Worm (Caenorhabditis elegans): ENCODE results near the gene W08A12.2.

The W08A12.2 gene

DNA sequence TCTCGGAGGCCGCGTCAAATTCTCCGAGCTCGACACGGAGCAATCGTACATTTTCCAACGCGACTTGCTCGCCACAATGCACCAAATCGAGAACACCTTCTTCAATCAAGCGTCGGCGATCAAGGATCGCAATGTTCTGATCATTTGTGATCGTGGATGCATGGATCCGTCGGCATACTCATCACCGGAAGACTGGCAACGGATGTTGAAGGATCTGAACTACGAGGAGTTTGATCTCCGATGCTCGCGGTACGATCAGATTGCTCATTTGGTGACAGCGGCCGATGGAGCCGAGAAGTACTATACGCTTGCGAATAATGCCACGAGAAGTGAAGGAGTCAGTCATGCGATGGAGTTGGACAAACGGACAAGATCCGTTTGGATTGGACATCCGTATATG, 12.8 kb upstream of the W08A12.2 start:
- TF ChIP-seq him-1 (tag; optimal IDR thresholded peaks at IDR 0.05) (no peak), W03F9.2 (tag; optimal IDR thresholded peaks at IDR 0.05) (no peak), dao-5 (tag; optimal IDR thresholded peaks at IDR 0.05) (no peak)

DNA sequence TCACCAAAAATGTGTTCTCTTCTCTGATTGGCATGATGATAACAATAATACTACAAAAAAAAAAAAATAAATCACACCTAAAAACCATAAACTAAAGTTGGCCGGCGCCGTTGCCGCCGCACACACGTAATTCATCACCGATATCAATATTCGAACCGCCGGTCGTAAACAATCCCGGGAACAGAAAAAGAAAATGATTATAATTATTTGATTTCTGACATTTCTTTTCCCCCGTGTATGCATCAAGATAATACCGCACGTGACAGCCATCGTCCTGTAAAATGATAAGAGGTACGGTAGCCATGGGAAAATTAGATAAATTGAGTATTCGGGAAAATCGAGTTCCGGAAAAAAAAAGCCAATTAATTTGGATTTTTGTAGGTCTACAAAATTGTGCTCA, 11.4 kb upstream of the W08A12.2 start:
- TF ChIP-seq W03F9.2 (tag; optimal IDR thresholded peaks at IDR 0.05) (no peak), dao-5 (tag; optimal IDR thresholded peaks at IDR 0.05) (no peak), him-1 (tag; optimal IDR thresholded peaks at IDR 0.05) (no peak)

DNA sequence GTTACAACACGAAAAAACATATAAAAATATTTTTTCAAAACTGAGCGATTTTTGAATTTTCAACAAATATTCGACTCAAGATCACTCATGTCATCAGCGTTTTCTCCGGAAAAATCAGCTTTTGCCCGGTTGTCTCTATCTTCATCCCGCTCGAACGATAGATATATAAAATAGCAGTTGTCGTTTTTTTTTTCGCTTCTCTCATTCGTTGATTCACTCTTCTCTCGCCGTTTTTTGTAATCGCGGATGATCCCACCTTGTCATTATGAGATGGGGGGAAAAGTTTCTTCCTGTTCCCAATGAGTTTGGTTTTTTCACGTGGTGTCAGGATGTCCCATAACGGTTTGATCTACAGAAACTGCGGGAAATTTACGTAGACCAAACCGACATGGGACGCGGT, 9.6 kb upstream of the W08A12.2 start:
- no peak for TF ChIP-seq dao-5 (tag; optimal IDR thresholded peaks at IDR 0.05)

DNA sequence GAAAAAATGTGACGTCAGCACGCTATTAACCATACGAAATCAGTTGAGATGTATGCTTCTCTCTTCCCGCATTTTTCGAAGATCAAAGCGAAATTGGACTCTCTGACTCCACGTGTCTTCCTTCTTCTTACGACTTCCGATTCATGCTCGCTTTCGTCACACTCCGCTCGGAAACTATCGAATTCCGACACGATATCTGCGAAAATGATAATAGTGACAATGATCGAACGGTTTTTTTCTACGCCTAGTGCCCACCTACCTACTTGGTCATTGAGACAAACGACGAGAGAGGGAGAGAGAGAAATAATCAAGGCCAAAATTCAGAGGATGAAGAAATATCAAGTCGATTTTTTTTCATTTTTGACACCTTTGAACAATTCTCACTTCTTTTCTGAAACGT, 8.0 kb upstream of the W08A12.2 start:
- TF ChIP-seq him-1 (tag; optimal IDR thresholded peaks at IDR 0.05) = no peak
- no peak for TF ChIP-seq W03F9.2 (tag; optimal IDR thresholded peaks at IDR 0.05)
- no peak for TF ChIP-seq dao-5 (tag; optimal IDR thresholded peaks at IDR 0.05)

DNA sequence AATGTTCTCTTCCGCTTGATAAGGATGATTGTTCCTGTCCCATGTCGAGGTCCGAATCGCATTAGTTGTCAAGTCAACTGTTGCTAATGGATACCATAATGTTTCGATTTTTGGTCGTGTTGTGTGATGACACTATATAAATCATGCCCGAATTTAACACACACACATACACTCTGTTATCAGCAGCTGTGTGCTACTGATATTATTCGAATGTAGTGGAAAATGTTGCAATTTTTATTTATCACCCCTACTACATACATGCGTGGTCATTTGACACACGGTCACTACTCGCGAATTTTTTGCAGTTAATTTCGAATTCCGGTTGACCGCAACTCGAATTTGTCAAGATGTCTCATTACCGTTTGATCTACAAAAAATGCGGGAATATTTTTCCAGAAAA, 6.9 kb upstream of the W08A12.2 start:
- no peak for TF ChIP-seq dao-5 (tag; optimal IDR thresholded peaks at IDR 0.05)
- no peak for TF ChIP-seq W03F9.2 (tag; optimal IDR thresholded peaks at IDR 0.05)
- TF ChIP-seq him-1 (tag; optimal IDR thresholded peaks at IDR 0.05) = no peak

DNA sequence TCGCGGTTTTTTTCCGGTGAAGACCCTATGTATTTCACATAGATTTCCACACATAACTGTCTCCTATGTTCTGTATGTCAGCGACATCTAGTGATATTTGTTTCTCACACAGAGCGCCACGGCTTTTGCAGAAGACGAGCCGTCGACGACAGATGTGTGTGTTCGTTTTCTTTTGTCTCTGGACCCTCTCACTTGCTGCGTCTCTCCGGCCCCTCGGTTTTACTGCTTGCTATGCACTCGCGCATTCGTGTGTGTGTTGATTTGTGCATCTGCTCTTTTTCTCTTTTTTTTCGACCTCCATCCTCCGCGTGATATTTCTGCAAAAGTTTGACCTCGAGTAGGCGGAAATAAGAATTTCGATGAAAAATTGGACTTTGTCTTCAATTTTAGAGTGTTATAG, 3.0 kb upstream of the W08A12.2 start:
- TF ChIP-seq dao-5 (tag; optimal IDR thresholded peaks at IDR 0.05) (no peak), W03F9.2 (tag; optimal IDR thresholded peaks at IDR 0.05) (no peak), him-1 (tag; optimal IDR thresholded peaks at IDR 0.05) (no peak)

DNA sequence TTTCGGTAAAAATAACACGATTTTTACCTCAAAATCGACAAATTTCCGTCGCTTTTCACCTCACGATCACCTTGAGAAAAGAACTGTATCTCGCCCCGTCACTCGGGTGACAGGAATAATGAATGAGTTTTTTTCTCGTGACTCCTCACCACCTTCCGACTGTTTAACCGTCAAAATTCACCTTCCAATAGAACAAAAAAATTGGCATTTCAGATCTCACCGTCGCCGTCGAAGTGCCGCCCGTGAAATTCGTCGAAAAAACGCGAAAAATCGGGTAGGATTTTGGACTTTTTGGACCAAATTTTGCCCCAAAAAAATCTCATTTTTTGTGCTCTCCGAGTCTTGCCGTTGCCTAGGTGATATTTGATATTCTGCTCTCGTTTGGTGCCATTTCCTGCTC, 1.2 kb upstream of the W08A12.2 start, which contains the start of gene unc-132:
Gene unc-132, plus strand, starts transcription at position 208 of the 400 bp plus-strand sequence.
- TF ChIP-seq W03F9.2 (tag; optimal IDR thresholded peaks at IDR 0.05) (no peak), dao-5 (tag; optimal IDR thresholded peaks at IDR 0.05) (no peak), him-1 (tag; optimal IDR thresholded peaks at IDR 0.05) (no peak)

DNA sequence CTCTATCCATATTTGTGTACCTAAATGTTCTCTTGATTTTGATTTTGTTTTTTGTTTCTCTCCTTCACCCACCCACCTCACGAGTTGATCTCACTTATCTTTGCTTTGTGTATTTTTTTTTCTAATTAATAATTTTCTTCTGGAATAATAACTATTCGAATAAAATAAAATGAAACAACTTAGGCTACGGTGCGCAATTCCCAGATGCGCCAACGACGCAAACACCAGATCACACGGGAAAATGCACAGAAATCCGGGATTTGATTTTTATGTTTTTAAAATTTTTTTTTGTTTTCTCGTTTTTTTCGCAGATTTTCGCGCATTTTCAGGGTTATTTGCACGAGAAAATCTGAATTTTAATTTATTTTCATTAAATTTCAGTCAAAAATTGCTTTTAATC, 600 bp upstream of the W08A12.2 start:
- TF ChIP-seq dao-5 (tag; optimal IDR thresholded peaks at IDR 0.05) = no peak
- no peak for TF ChIP-seq him-1 (tag; optimal IDR thresholded peaks at IDR 0.05)
- TF ChIP-seq W03F9.2 (tag; optimal IDR thresholded peaks at IDR 0.05) = no peak

DNA sequence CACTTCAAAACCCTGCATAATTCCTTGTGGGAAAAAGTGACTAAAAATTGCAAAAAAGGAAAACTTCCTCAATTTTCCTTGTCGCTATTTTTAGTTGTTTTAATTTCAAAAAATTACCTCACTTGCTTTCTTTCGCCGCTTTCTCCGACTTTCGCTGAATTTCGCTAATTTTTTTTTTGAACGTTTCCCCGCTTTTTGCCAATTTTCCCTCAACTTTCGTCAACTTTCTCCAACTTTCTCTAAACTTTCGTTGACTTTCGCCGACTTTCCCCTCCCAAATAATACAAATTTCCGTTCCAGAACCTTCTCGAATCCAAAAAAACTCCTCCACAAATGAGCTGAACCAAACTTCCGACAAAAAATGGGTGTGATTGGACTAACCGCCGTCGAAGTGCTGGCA, 3.1 kb downstream of the W08A12.2 start, which contains the start of gene W08A12.3:
Gene W08A12.3, plus strand, starts transcription at position 301 of the 400 bp plus-strand sequence.
- TF ChIP-seq W03F9.2 (tag; optimal IDR thresholded peaks at IDR 0.05) (no peak), him-1 (tag; optimal IDR thresholded peaks at IDR 0.05) (no peak), dao-5 (tag; optimal IDR thresholded peaks at IDR 0.05) (no peak)

DNA sequence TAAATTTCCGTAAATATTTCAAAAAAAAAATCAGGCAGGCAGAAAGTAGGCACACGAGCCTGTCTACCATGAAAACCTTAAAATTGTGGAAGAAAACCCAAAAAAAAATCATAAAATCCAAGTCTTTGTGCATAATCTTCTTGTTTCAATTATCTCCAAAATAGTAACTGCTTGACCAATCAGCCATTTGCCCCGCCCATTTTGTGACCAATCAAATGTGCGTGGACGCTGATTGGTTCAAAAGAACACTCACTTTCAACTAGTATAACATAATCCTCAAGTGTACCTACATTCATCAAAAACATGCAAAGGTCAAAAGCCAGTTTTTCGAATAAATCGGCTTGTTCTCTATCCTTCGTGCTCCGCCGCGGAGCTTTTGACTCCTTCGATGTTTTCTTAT, 7.2 kb downstream of the W08A12.2 start:
- TF ChIP-seq him-1 (tag; optimal IDR thresholded peaks at IDR 0.05) (no peak), dao-5 (tag; optimal IDR thresholded peaks at IDR 0.05) (no peak), W03F9.2 (tag; optimal IDR thresholded peaks at IDR 0.05) (no peak)

DNA sequence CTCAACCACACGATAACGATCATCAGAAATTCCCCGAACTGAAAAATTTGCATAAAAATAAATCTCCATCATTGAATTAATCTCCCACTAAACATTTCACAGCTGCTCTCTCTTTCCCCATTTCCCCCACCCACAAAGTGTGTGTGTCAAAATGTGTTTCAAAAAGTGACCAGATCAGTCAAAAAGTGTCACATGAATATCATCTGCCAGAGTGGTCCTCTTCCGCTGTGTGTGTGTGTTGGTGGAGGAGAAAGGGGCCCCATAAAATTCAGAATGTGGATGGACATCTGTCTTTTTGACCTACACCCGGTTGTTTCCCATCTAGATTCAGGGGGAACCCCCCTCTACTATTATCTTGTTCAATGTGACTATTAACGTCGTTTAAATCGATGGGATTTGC, 8.5 kb downstream of the W08A12.2 start:
- TF ChIP-seq him-1 (tag; optimal IDR thresholded peaks at IDR 0.05) (no peak), dao-5 (tag; optimal IDR thresholded peaks at IDR 0.05) (no peak), W03F9.2 (tag; optimal IDR thresholded peaks at IDR 0.05) (no peak)

DNA sequence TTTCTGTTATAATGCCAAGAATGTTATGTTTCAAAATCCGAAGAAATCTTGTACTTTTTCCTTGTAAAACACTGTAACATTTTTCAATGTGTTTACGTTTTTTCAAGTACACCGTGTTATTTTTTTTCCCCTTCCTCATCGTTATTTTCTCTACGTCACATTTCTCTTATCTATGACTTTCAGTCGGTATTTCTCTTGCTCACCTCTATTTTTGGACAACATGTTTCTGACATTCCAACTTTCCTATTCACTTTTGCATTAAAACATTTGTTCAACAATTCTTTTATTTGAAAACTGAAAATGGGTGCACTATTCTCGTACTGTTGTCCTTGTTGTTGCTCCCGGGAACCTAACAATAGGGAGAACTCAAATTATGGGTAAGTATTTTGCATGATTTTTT, 12.6 kb downstream of the W08A12.2 start, which contains the start of gene pals-33:
Gene pals-33, plus strand, starts transcription at position 301 of the 400 bp plus-strand sequence.
- TF ChIP-seq dao-5 (tag; optimal IDR thresholded peaks at IDR 0.05) (no peak), him-1 (tag; optimal IDR thresholded peaks at IDR 0.05) (no peak), W03F9.2 (tag; optimal IDR thresholded peaks at IDR 0.05) (no peak)

DNA sequence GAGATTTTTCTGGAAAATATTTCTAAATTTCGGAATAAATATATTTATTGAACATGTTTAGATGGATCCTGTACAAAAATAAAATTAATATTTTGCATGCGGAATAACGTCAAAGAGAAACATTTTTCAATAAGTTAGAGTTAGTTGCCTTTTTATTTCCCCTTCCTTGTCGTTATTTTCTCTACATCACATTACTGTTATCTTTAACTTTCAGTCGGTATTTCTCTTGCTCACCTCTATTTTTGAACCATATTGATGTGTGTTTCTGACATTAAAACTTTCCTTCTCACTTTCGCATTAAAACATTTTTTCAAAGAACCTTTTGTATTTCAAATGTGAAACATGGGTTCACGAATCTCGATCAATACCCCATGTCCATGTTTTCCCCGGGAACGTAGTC, 15.2 kb downstream of the W08A12.2 start, which contains the start of gene Y39H10B.3:
Gene Y39H10B.3, plus strand, starts transcription at position 301 of the 400 bp plus-strand sequence.
- TF ChIP-seq W03F9.2 (tag; optimal IDR thresholded peaks at IDR 0.05) (no peak), him-1 (tag; optimal IDR thresholded peaks at IDR 0.05) (no peak), dao-5 (tag; optimal IDR thresholded peaks at IDR 0.05) (no peak)

DNA sequence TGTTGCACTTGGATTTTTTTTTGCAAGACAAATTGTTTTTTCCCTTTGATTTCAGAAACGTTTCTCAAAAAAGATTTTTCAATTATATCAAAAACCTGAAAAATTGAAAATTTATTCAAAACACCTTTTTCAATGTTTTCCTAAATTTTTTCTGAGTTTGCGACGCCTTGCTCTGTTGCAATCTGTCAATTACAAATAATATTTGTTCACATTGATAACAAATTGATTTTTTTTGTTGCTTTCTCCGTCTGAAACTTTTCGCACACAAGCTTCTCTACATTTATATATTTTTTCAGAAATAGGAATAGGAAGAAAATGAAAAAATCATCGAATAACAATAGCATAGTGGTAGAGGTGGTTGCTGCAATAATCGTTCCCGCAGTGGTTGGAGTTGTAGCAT, 17.2 kb downstream of the W08A12.2 start, which contains the start of gene Y39H10B.2:
Gene Y39H10B.2, plus strand, starts transcription at position 301 of the 400 bp plus-strand sequence.
- TF ChIP-seq dao-5 (tag; optimal IDR thresholded peaks at IDR 0.05) (no peak), W03F9.2 (tag; optimal IDR thresholded peaks at IDR 0.05) (no peak), him-1 (tag; optimal IDR thresholded peaks at IDR 0.05) (no peak)

DNA sequence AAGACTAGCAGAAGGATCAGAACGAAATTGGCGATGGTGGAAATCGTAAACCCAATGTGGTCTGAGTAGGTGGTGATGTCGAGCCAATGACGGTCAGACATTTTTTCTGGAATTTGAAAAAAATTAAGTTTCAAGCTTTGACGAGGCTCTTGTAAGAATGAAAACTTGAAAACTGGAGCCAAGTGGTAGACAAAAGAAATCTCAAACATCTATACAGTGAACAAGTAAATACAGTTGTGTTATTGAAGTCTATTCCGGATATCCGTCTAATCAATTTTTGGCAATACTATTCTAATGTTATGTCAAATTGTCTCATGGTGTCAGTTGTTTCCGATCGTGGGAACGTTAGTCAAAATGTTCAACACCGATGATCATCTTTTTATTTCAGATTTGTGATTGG, 18.8 kb downstream of the W08A12.2 start, which contains the start of gene str-113:
Gene str-113, minus strand, starts transcription at position 101 of the 400 bp plus-strand sequence.
- TF ChIP-seq W03F9.2 (tag; optimal IDR thresholded peaks at IDR 0.05) (no peak), dao-5 (tag; optimal IDR thresholded peaks at IDR 0.05) (no peak), him-1 (tag; optimal IDR thresholded peaks at IDR 0.05) (no peak)

Data from whole organism, L4/young adult.